Worm (Caenorhabditis elegans) whole organism, L1 larva: ENCODE data around the gene F15B9.8.
A peak's percentile ranks its signal among the peaks of the same experiment; 100 is the strongest.

Experiments
- C04F5.9 ChIP-seq: sonication (generic microtip); optimal IDR thresholded peaks from 2 replicates; lab custom pipeline; 2016; ENCODE audit warnings: missing genetic modification characterization, missing compliant biosample characterization
- C16A3.4 ChIP-seq: fragments of 150-350 bp; optimal IDR thresholded peaks from 2 replicates; lab custom pipeline; 2014; ENCODE audit warnings: missing biosample characterization, missing genetic modification characterization
- F16B12.6 ChIP-seq: fragments of 150-350 bp; optimal IDR thresholded peaks from 2 replicates; lab custom pipeline; 2014; ENCODE audit warnings: missing biosample characterization, missing genetic modification characterization
- Y116A8C.19 ChIP-seq: sonication (generic microtip); optimal IDR thresholded peaks from 2 replicates; lab custom pipeline; 2016; ENCODE audit warnings: missing compliant biosample characterization, missing genetic modification characterization, borderline replicate concordance
- aha-1 ChIP-seq: fragments of 150-350 bp; optimal IDR thresholded peaks from 2 replicates; lab custom pipeline; 2014; ENCODE audit warnings: missing biosample characterization, missing genetic modification characterization
- aly-2 ChIP-seq: fragments of 150-350 bp; optimal IDR thresholded peaks from 2 replicates; lab custom pipeline; 2014; ENCODE audit warnings: missing biosample characterization, missing genetic modification characterization
- ceh-63 ChIP-seq: fragments of 200-800 bp; sonication (Bioruptor generic); optimal IDR thresholded peaks from 2 replicates; lab custom pipeline; 2018; ENCODE audit warnings: mild to moderate bottlenecking, missing genetic modification characterization, missing compliant biosample characterization
- ceh-8 ChIP-seq: fragments of 200-800 bp; sonication (Bioruptor generic); optimal IDR thresholded peaks from 2 replicates; lab custom pipeline; 2018; ENCODE audit warnings: mild to moderate bottlenecking, missing genetic modification characterization, moderate library complexity, missing compliant biosample characterization
- ceh-88 ChIP-seq: fragments of 200-800 bp; sonication (Bioruptor generic); IDR thresholded peaks from 2 replicates; pipeline ENCODE4 v1.3.6; 2022; ENCODE audit warnings: missing genetic modification characterization, missing compliant biosample characterization
- dpl-1 ChIP-seq, 3 experiments: fragments of 150-350 bp in 2 of 3; sonication (generic microtip) in 1 of 3; optimal IDR thresholded peaks; 2 replicates each; lab custom pipeline; 2014 to 2017; ENCODE audit warnings: missing biosample characterization in 3 of 3, missing genetic modification characterization in 3 of 3, missing genetic modification reagents in 3 of 3
- efl-1 ChIP-seq, 4 experiments: fragments of 150-350 bp; optimal IDR thresholded peaks in 3 of 4; peaks in 1 of 4; 1 replicate in 1 of 4; 2 replicates in 3 of 4; lab custom pipeline; 2014; ENCODE audit warnings: missing biosample characterization in 2 of 4, missing genetic modification characterization in 2 of 4, missing genetic modification reagents in 2 of 4
- egl-13 ChIP-seq: sonication (generic microtip); optimal IDR thresholded peaks from 2 replicates; lab custom pipeline; 2016; ENCODE audit warnings: missing genotype, missing genetic modification reagents, missing genetic modification characterization, missing compliant biosample characterization
- grh-1 ChIP-seq: fragments of 200-800 bp; sonication (Bioruptor generic); IDR thresholded peaks from 2 replicates; pipeline ENCODE4 v1.3.6; 2022; ENCODE audit warnings: missing genetic modification reagents, missing genetic modification characterization, missing compliant biosample characterization
- hlh-17 ChIP-seq: fragments of 200-800 bp; sonication (Bioruptor generic); optimal IDR thresholded peaks from 2 replicates; lab custom pipeline; 2018; ENCODE audit warnings: missing genetic modification characterization, mild to moderate bottlenecking, missing compliant biosample characterization, moderate library complexity, borderline replicate concordance
- hlh-4 ChIP-seq: sonication (generic microtip); optimal IDR thresholded peaks from 2 replicates; lab custom pipeline; 2016; ENCODE audit warnings: mild to moderate bottlenecking, missing genetic modification characterization, missing compliant biosample characterization
- isw-1 ChIP-seq: fragments of 200-800 bp; sonication (Bioruptor generic); IDR thresholded peaks from 2 replicates; pipeline ENCODE4 v1.3.6; 2022; ENCODE audit warnings: missing genetic modification characterization, missing compliant biosample characterization
- jun-1 ChIP-seq: fragments of 150-350 bp; optimal IDR thresholded peaks from 2 replicates; lab custom pipeline; 2014; ENCODE audit warnings: missing biosample characterization, missing genetic modification reagents, missing genetic modification characterization
- lin-13 ChIP-seq: fragments of 150-350 bp; optimal IDR thresholded peaks from 2 replicates; lab custom pipeline; 2014; ENCODE audit warnings: missing biosample characterization, missing genetic modification reagents, missing genetic modification characterization
- lin-35 ChIP-seq, 2 experiments: fragments of 150-350 bp; optimal IDR thresholded peaks; 2 replicates each; lab custom pipeline; 2014; ENCODE audit warnings: missing biosample characterization in 2 of 2, missing genetic modification characterization in 2 of 2, missing genetic modification reagents in 2 of 2
- lir-3 ChIP-seq: sonication (generic microtip); optimal IDR thresholded peaks from 2 replicates; lab custom pipeline; 2016; ENCODE audit warnings: mild to moderate bottlenecking, missing genetic modification characterization, moderate library complexity, missing compliant biosample characterization; ENCODE audit not compliant: poor library complexity
- lsy-2 ChIP-seq, 2 experiments: fragments of 150-350 bp; optimal IDR thresholded peaks; 2 replicates each; lab custom pipeline; 2014; ENCODE audit warnings: missing biosample characterization in 2 of 2, missing genetic modification characterization in 2 of 2
- mep-1 ChIP-seq: fragments of 150-350 bp; optimal IDR thresholded peaks from 2 replicates; lab custom pipeline; 2014; ENCODE audit warnings: missing biosample characterization, missing genetic modification characterization
- nhr-11 ChIP-seq: fragments of 150-350 bp; optimal IDR thresholded peaks from 2 replicates; lab custom pipeline; 2014; ENCODE audit warnings: missing biosample characterization, missing genetic modification characterization
- nhr-19 ChIP-seq: fragments of 200-800 bp; sonication (Bioruptor generic); conservative IDR thresholded peaks from 2 replicates; pipeline ENCODE4 v1.3.6; 2022; ENCODE audit warnings: missing genetic modification characterization, missing compliant biosample characterization
- nhr-28 ChIP-seq: fragments of 150-350 bp; optimal IDR thresholded peaks from 2 replicates; lab custom pipeline; 2014; ENCODE audit warnings: missing biosample characterization, missing genetic modification characterization
- nhr-84 ChIP-seq: sonication (generic microtip); optimal IDR thresholded peaks from 2 replicates; lab custom pipeline; 2017; ENCODE audit warnings: missing biosample characterization, missing genetic modification characterization
- nhr-90 ChIP-seq: sonication (generic microtip); optimal IDR thresholded peaks from 2 replicates; lab custom pipeline; 2016; ENCODE audit warnings: mild to moderate bottlenecking, missing genetic modification characterization, missing compliant biosample characterization; ENCODE audit not compliant: poor library complexity
- pag-3 ChIP-seq: sonication (generic microtip); optimal IDR thresholded peaks from 2 replicates; lab custom pipeline; 2017; ENCODE audit warnings: missing genetic modification characterization, mild to moderate bottlenecking, missing compliant biosample characterization, antibody characterized with exemption, borderline replicate concordance; ENCODE audit not compliant: insufficient read depth
- pax-3 ChIP-seq: fragments of 200-800 bp; sonication (Bioruptor generic); optimal IDR thresholded peaks from 2 replicates; lab custom pipeline; 2018; ENCODE audit warnings: mild to moderate bottlenecking, missing genetic modification characterization, moderate library complexity, missing compliant biosample characterization
- pqm-1 ChIP-seq: sonication (generic microtip); optimal IDR thresholded peaks from 3 replicates; lab custom pipeline; 2017; ENCODE audit warnings: missing biosample characterization, missing genetic modification characterization
- rnt-1 ChIP-seq: sonication (generic microtip); optimal IDR thresholded peaks from 2 replicates; lab custom pipeline; 2016; ENCODE audit warnings: mild to moderate bottlenecking, missing genetic modification characterization, moderate library complexity, missing compliant biosample characterization
- skn-1 ChIP-seq: fragments of 150-350 bp; optimal IDR thresholded peaks from 2 replicates; lab custom pipeline; 2014; ENCODE audit warnings: missing biosample characterization, missing genetic modification characterization
- sox-4 ChIP-seq: sonication (generic microtip); optimal IDR thresholded peaks from 2 replicates; lab custom pipeline; 2016; ENCODE audit warnings: missing genetic modification characterization, missing compliant biosample characterization
- sptf-1 ChIP-seq: fragments of 150-350 bp; optimal IDR thresholded peaks from 2 replicates; lab custom pipeline; 2014; ENCODE audit warnings: missing biosample characterization, missing genetic modification characterization
- sup-37 ChIP-seq: fragments of 200-800 bp; sonication (Bioruptor generic); optimal IDR thresholded peaks from 2 replicates; lab custom pipeline; 2018; ENCODE audit warnings: mild to moderate bottlenecking, missing genetic modification characterization, missing compliant biosample characterization
- swsn-7 ChIP-seq: sonication (generic microtip); optimal IDR thresholded peaks from 2 replicates; lab custom pipeline; 2016; ENCODE audit warnings: missing genetic modification characterization, missing compliant biosample characterization
- tbx-2 ChIP-seq: sonication (generic microtip); optimal IDR thresholded peaks from 2 replicates; lab custom pipeline; 2016; ENCODE audit warnings: missing genetic modification characterization, missing compliant biosample characterization
- unc-98 ChIP-seq: fragments of 200-800 bp; sonication (Bioruptor generic); IDR thresholded peaks from 2 replicates; pipeline ENCODE4 v1.3.6; 2022; ENCODE audit warnings: missing genetic modification characterization, missing compliant biosample characterization
- xbp-1 ChIP-seq: sonication (generic microtip); optimal IDR thresholded peaks from 2 replicates; lab custom pipeline; 2016; ENCODE audit warnings: missing genetic modification characterization, missing compliant biosample characterization

F15B9.8 gene

ce11 chrV:13041666-13042065 lies 53.3 kb downstream of the F15B9.8 start, which contains the start of gene scyl-1 (continued):
- TF ChIP-seq isw-1 (peak; percentile 30; the same call in 1 of the 2 replicates), lir-3 (tag; lab: Kevin White, UChicago) (peak; percentile 25), efl-1 (optimal IDR thresholded peaks at IDR 0.05; lab: Kevin White, UChicago) (peak; percentile 84), efl-1 (GFP tag; optimal IDR thresholded peaks at IDR 0.05 in 1 of 2; lab: Kevin White, UChicago) (peak; percentile 76 to 97), lsy-2 (tag; optimal IDR thresholded peaks at IDR 0.05; lab: Kevin White, UChicago) (peak; percentile 85 to 90), sox-4 (tag; lab: Kevin White, UChicago) (no peak), unc-98 (GFP tag; lab: Robert Waterston, UW) (no peak), skn-1 (tag; lab: Kevin White, UChicago) (peak; percentile 71), dpl-1 (GFP tag; optimal IDR thresholded peaks at IDR 0.05; lab: Kevin White, UChicago) (peak; percentile 58 to 91 (median 77)), pax-3 (tag; lab: Kevin White, UChicago) (peak; percentile 63), sup-37 (GFP tag; lab: Kevin White, UChicago) (no peak), pqm-1 (tag; lab: Kevin White, UChicago) (no peak), rnt-1 (tag; lab: Kevin White, UChicago) (peak; percentile 89), hlh-4 (tag; lab: Kevin White, UChicago) (no peak), ceh-88 (GFP tag; lab: Robert Waterston, UW) (no peak), lin-35 (GFP tag; optimal IDR thresholded peaks at IDR 0.05; lab: Kevin White, UChicago) (peak; percentile 74 to 88), grh-1 (GFP tag; lab: Robert Waterston, UW) (peak; percentile 83), swsn-7 (tag; lab: Kevin White, UChicago) (peak; percentile 86), aha-1 (tag; lab: Kevin White, UChicago) (no peak), pag-3 (tag; lab: Kevin White, UChicago) (no peak), xbp-1 (tag; lab: Kevin White, UChicago) (peak; percentile 78), ceh-63 (GFP tag; lab: Kevin White, UChicago) (no peak), aly-2 (tag; lab: Kevin White, UChicago) (peak; percentile 67), jun-1 (tag; lab: Kevin White, UChicago) (peak; percentile 71), Y116A8C.19 (no peak), sptf-1 (tag; lab: Kevin White, UChicago) (no peak), nhr-84 (tag; lab: Kevin White, UChicago) (no peak), nhr-28 (tag; lab: Kevin White, UChicago) (no peak), nhr-90 (tag; lab: Kevin White, UChicago) (peak; percentile 84), nhr-11 (tag; lab: Kevin White, UChicago) (peak; percentile 21), egl-13 (tag; lab: Kevin White, UChicago) (peak; percentile 35), hlh-17 (GFP tag; lab: Kevin White, UChicago) (no peak), nhr-19 (peak; percentile 89), lin-13 (GFP tag; lab: Kevin White, UChicago) (peak; percentile 71), F16B12.6 (peak; percentile 27), ceh-8 (GFP tag; lab: Kevin White, UChicago) (no peak), C16A3.4 (tag; lab: Kevin White, UChicago) (peak; percentile 88), mep-1 (tag; lab: Kevin White, UChicago) (peak; percentile 76), C04F5.9 (peak; percentile 20), tbx-2 (peak; percentile 87)
